1 fruit fly cellular context compared by ENCODE assay signal in genomic region chr3R:29287320-29287957, dm6.
A peak's percentile ranks its signal among the peaks of the same experiment; 100 is the strongest.
TF ChIP-seq lines count a peak whose summit lies in the region.

No protein-coding gene starts in this region.

TF ChIP-seq in whole organism, embryonic, 481 proteins besides CTCF, POLR2A, EP300 and RAD21 (continued from another document and continues in another):
- TF ChIP-seq CG13424 (tag; optimal IDR thresholded peaks at IDR 0.05; lab: Kevin White, UChicago) (no peak), Mes4 (GFP tag; optimal IDR thresholded peaks at IDR 0.05; lab: Kevin White, UChicago) (no peak), GATAe (GFP tag; conservative IDR thresholded peaks at IDR 0.05; lab: Robert Waterston, UW) (no peak), bab2 (GFP tag; optimal IDR thresholded peaks at IDR 0.05; lab: Kevin White, UChicago) (no peak), CG15269 (tag; optimal IDR thresholded peaks at IDR 0.05; lab: Kevin White, UChicago) (no peak), Mad (GFP tag; optimal IDR thresholded peaks at IDR 0.05; lab: Kevin White, UChicago) (no peak), CG11398 (GFP tag; optimal IDR thresholded peaks at IDR 0.05; lab: Kevin White, UChicago) (no peak), CG13123 (GFP tag; optimal IDR thresholded peaks at IDR 0.05; lab: Kevin White, UChicago) (no peak), nom (GFP tag; optimal IDR thresholded peaks at IDR 0.05; lab: Kevin White, UChicago) (peak; percentile 18), bigmax (GFP tag; optimal IDR thresholded peaks at IDR 0.05; lab: Kevin White, UChicago) (no peak), CG16779 (GFP tag; IDR thresholded peaks at IDR 0.05; lab: Robert Waterston, UW) (no peak), wdn (GFP tag; IDR thresholded peaks at IDR 0.05; lab: Robert Waterston, UW) (no peak), CG14014 (GFP tag; IDR thresholded peaks at IDR 0.05; lab: Robert Waterston, UW) (no peak), CG4404 (GFP tag; IDR thresholded peaks at IDR 0.05; lab: Robert Waterston, UW) (no peak), Hsf (GFP tag; optimal IDR thresholded peaks at IDR 0.05; lab: Kevin White, UChicago) (no peak), Dll (GFP tag; IDR thresholded peaks at IDR 0.05; lab: Robert Waterston, UW; ENCODE audit: partially characterized antibody) (no peak), en (GFP tag; optimal IDR thresholded peaks at IDR 0.05; lab: Kevin White, UChicago) (no peak), CG32772 (GFP tag; IDR thresholded peaks at IDR 0.05; lab: Robert Waterston, UW) (no peak), bowl (GFP tag; IDR thresholded peaks at IDR 0.05; lab: Robert Waterston, UW) (no peak), Asciz (GFP tag; optimal IDR thresholded peaks at IDR 0.05; lab: Kevin White, UChicago) (no peak), BEAF-32 (GFP tag; optimal IDR thresholded peaks at IDR 0.05; lab: Kevin White, UChicago) (no peak), ash1 (GFP tag; optimal IDR thresholded peaks at IDR 0.05; lab: Kevin White, UChicago) (no peak), Dad (GFP tag; optimal IDR thresholded peaks at IDR 0.05; lab: Kevin White, UChicago) (no peak), sima (GFP tag; optimal IDR thresholded peaks at IDR 0.05; lab: Kevin White, UChicago) (no peak), ttk (GFP tag; IDR thresholded peaks at IDR 0.05; lab: Robert Waterston, UW) (peak; percentile 44; the same call in 1 of the 2 replicates), MBD-R2 (GFP tag; IDR thresholded peaks at IDR 0.05; lab: Robert Waterston, UW) (no peak), CG9215 (GFP tag; IDR thresholded peaks at IDR 0.05; lab: Robert Waterston, UW) (no peak), CG18764 (GFP tag; optimal IDR thresholded peaks at IDR 0.05; lab: Kevin White, UChicago) (no peak), exex (tag; optimal IDR thresholded peaks at IDR 0.05; lab: Kevin White, UChicago) (no peak), maf-S (GFP tag; optimal IDR thresholded peaks at IDR 0.05; lab: Kevin White, UChicago) (no peak), D19A (tag; optimal IDR thresholded peaks at IDR 0.05; lab: Kevin White, UChicago) (peak; percentile 86), CG31441 (GFP tag; IDR thresholded peaks at IDR 0.05; lab: Robert Waterston, UW) (0 out of 2 replicates have a peak, but pooled peaks have one; percentile 14), pzg (GFP tag; optimal IDR thresholded peaks at IDR 0.05; lab: Kevin White, UChicago) (no peak), usp (GFP tag; optimal IDR thresholded peaks at IDR 0.05; lab: Kevin White, UChicago) (no peak), repo (GFP tag; optimal IDR thresholded peaks at IDR 0.05; lab: Kevin White, UChicago) (no peak), CG6689 (GFP tag; IDR thresholded peaks at IDR 0.05; lab: Robert Waterston, UW) (no peak), jumu (GFP tag; optimal IDR thresholded peaks at IDR 0.05; lab: Kevin White, UChicago) (no peak), dan (GFP tag; IDR thresholded peaks at IDR 0.05; lab: Robert Waterston, UW) (no peak), run (tag; optimal IDR thresholded peaks at IDR 0.05; lab: Kevin White, UChicago) (no peak), CG4617 (GFP tag; optimal IDR thresholded peaks at IDR 0.05; lab: Kevin White, UChicago; ENCODE audit: borderline replicate concordance) (no peak), CG8765 (GFP tag; IDR thresholded peaks at IDR 0.05; lab: Robert Waterston, UW) (no peak), fd3F (GFP tag; optimal IDR thresholded peaks at IDR 0.05; lab: Kevin White, UChicago) (no peak), ap (GFP tag; IDR thresholded peaks at IDR 0.05; lab: Robert Waterston, UW) (no peak), aop (GFP tag; IDR thresholded peaks at IDR 0.05; lab: Robert Waterston, UW) (no peak), CG10462 (GFP tag; optimal IDR thresholded peaks at IDR 0.05; lab: Kevin White, UChicago) (no peak), row (GFP tag; IDR thresholded peaks at IDR 0.05; lab: Robert Waterston, UW) (no peak), crc (GFP tag; optimal IDR thresholded peaks at IDR 0.05; lab: Kevin White, UChicago) (no peak), HLHmδ (GFP tag; optimal IDR thresholded peaks at IDR 0.05; lab: Kevin White, UChicago) (peak; percentile 87), toy (GFP tag; IDR thresholded peaks at IDR 0.05; lab: Robert Waterston, UW) (no peak), Oli (tag; optimal IDR thresholded peaks at IDR 0.05; lab: Kevin White, UChicago) (no peak), danr (GFP tag; IDR thresholded peaks at IDR 0.05; lab: Robert Waterston, UW) (no peak), otp (GFP tag; IDR thresholded peaks at IDR 0.05; lab: Robert Waterston, UW) (no peak), yki (optimal IDR thresholded peaks at IDR 0.05; lab: Kevin White, UChicago) (peak; percentile 41), CG3281 (GFP tag; optimal IDR thresholded peaks at IDR 0.05; lab: Kevin White, UChicago) (no peak), pho (GFP tag; optimal IDR thresholded peaks at IDR 0.05; lab: Kevin White, UChicago) (no peak), CG6683 (GFP tag; optimal IDR thresholded peaks at IDR 0.05; lab: Kevin White, UChicago) (no peak), CG5180 (GFP tag; optimal IDR thresholded peaks at IDR 0.05; lab: Kevin White, UChicago) (no peak), Nf-YB (GFP tag; optimal IDR thresholded peaks at IDR 0.05; lab: Kevin White, UChicago) (no peak), CG6765 (GFP tag; optimal IDR thresholded peaks at IDR 0.05; lab: Kevin White, UChicago) (no peak), Hey (tag; optimal IDR thresholded peaks at IDR 0.05; lab: Kevin White, UChicago) (peak; percentile 45), CG1832 (GFP tag; optimal IDR thresholded peaks at IDR 0.05; lab: Kevin White, UChicago) (peak; percentile 82), gsb (GFP tag; IDR thresholded peaks at IDR 0.05; lab: Robert Waterston, UW) (no peak), Myb (GFP tag; optimal IDR thresholded peaks at IDR 0.05; lab: Kevin White, UChicago) (no peak), Chrac-16 (GFP tag; optimal IDR thresholded peaks at IDR 0.05; lab: Kevin White, UChicago) (no peak), CG31365 (tag; optimal IDR thresholded peaks at IDR 0.05; lab: Kevin White, UChicago) (no peak), CG4854 (GFP tag; optimal IDR thresholded peaks at IDR 0.05; lab: Kevin White, UChicago) (no peak), bcd (GFP tag; optimal IDR thresholded peaks at IDR 0.05; lab: Kevin White, UChicago) (no peak), CG2712 (tag; optimal IDR thresholded peaks at IDR 0.05; lab: Kevin White, UChicago) (peak; percentile 21), MESR4 (GFP tag; optimal IDR thresholded peaks at IDR 0.05; lab: Kevin White, UChicago) (no peak), cwo (GFP tag; optimal IDR thresholded peaks at IDR 0.05; lab: Kevin White, UChicago) (no peak), CG8388 (GFP tag; optimal IDR thresholded peaks at IDR 0.05; lab: Kevin White, UChicago) (no peak), CG2116 (GFP tag; optimal IDR thresholded peaks at IDR 0.05; lab: Kevin White, UChicago) (no peak), CG31388 (GFP tag; optimal IDR thresholded peaks at IDR 0.05; lab: Kevin White, UChicago) (no peak), CG5953 (GFP tag; IDR thresholded peaks at IDR 0.05; lab: Robert Waterston, UW) (no peak), CG18599 (GFP tag; optimal IDR thresholded peaks at IDR 0.05; lab: Kevin White, UChicago) (no peak), trh (GFP tag; optimal IDR thresholded peaks at IDR 0.05; lab: Kevin White, UChicago) (no peak), sr (GFP tag; IDR thresholded peaks at IDR 0.05; lab: Robert Waterston, UW) (no peak), CG2889 (GFP tag; IDR thresholded peaks at IDR 0.05; lab: Robert Waterston, UW) (no peak), Aef1 (GFP tag; IDR thresholded peaks at IDR 0.05; lab: Robert Waterston, UW) (no peak), H15 (GFP tag; IDR thresholded peaks at IDR 0.05; lab: Robert Waterston, UW) (no peak), Optix (GFP tag; IDR thresholded peaks at IDR 0.05; lab: Robert Waterston, UW) (no peak), lola (GFP tag; optimal IDR thresholded peaks at IDR 0.05; lab: Kevin White, UChicago) (peak in 1 of 3 experiments; percentile 2), pita (GFP tag; optimal IDR thresholded peaks at IDR 0.05; lab: Kevin White, UChicago) (no peak), pan (optimal IDR thresholded peaks at IDR 0.05; lab: Kevin White, UChicago) (no peak), pan (GFP tag; optimal IDR thresholded peaks at IDR 0.05 in 1 of 2, IDR thresholded peaks at IDR 0.05 in 1 of 2) (no peak), CG8359 (GFP tag; optimal IDR thresholded peaks at IDR 0.05; lab: Kevin White, UChicago; ENCODE audit: borderline replicate concordance) (no peak), dimm (GFP tag; IDR thresholded peaks at IDR 0.05; lab: Robert Waterston, UW) (no peak), CG13296 (GFP tag; optimal IDR thresholded peaks at IDR 0.05; lab: Kevin White, UChicago) (no peak), Med (GFP tag; lab: Kevin White, UChicago) (peak; percentile 44), ara (GFP tag; IDR thresholded peaks at IDR 0.05; lab: Robert Waterston, UW) (no peak), CG9437 (GFP tag; optimal IDR thresholded peaks at IDR 0.05; lab: Kevin White, UChicago) (no peak), Ets65A (GFP tag; lab: Kevin White, UChicago) (no peak), sqz (GFP tag; optimal IDR thresholded peaks at IDR 0.05; lab: Kevin White, UChicago) (peak; percentile 64), ci (GFP tag; IDR thresholded peaks at IDR 0.05; lab: Robert Waterston, UW) (0 out of 3 replicates have a peak, but pooled peaks have one; percentile 35), CG7357 (GFP tag; IDR thresholded peaks at IDR 0.05; lab: Robert Waterston, UW) (no peak), HHEX (GFP tag; optimal IDR thresholded peaks at IDR 0.05; lab: Kevin White, UChicago) (no peak), cad (GFP tag; optimal IDR thresholded peaks at IDR 0.05; lab: Kevin White, UChicago) (no peak), h (optimal IDR thresholded peaks at IDR 0.05; lab: Kevin White, UChicago) (no peak), Max (GFP tag; optimal IDR thresholded peaks at IDR 0.05; lab: Kevin White, UChicago) (no peak), CG9817 (tag; optimal IDR thresholded peaks at IDR 0.05; lab: Kevin White, UChicago) (no peak), CG11085 (GFP tag; IDR thresholded peaks at IDR 0.05; lab: Robert Waterston, UW) (no peak), tx (GFP tag; optimal IDR thresholded peaks at IDR 0.05; lab: Kevin White, UChicago) (no peak), insv (GFP tag; optimal IDR thresholded peaks at IDR 0.05; lab: Kevin White, UChicago) (peak in 1 of 2 experiments; percentile 22), CG10366 (GFP tag; IDR thresholded peaks at IDR 0.05; lab: Robert Waterston, UW) (no peak), Taf1 (GFP tag; IDR thresholded peaks at IDR 0.05; lab: Robert Waterston, UW) (no peak), CG10209 (GFP tag; optimal IDR thresholded peaks at IDR 0.05; lab: Kevin White, UChicago) (no peak), gfzf (GFP tag; optimal IDR thresholded peaks at IDR 0.05; lab: Kevin White, UChicago) (no peak), CG12659 (GFP tag; optimal IDR thresholded peaks at IDR 0.05; lab: Kevin White, UChicago) (no peak), Dip2 (GFP tag; IDR thresholded peaks at IDR 0.05; lab: Robert Waterston, UW) (no peak), CG15514 (GFP tag; optimal IDR thresholded peaks at IDR 0.05; lab: Kevin White, UChicago) (no peak), Hr78 (GFP tag; optimal IDR thresholded peaks at IDR 0.05; lab: Kevin White, UChicago) (no peak), CG12104 (GFP tag; optimal IDR thresholded peaks at IDR 0.05; lab: Kevin White, UChicago) (no peak), CG15073 (GFP tag; optimal IDR thresholded peaks at IDR 0.05; lab: Kevin White, UChicago) (no peak), Ets97D (GFP tag; optimal IDR thresholded peaks at IDR 0.05; lab: Kevin White, UChicago) (no peak), Deaf1 (tag; optimal IDR thresholded peaks at IDR 0.05; lab: Kevin White, UChicago) (peak; percentile 8), CG11696 (GFP tag; IDR thresholded peaks at IDR 0.05; lab: Robert Waterston, UW) (no peak), CG16815 (GFP tag; optimal IDR thresholded peaks at IDR 0.05; lab: Kevin White, UChicago) (no peak), shn (GFP tag; optimal IDR thresholded peaks at IDR 0.05; lab: Kevin White, UChicago) (no peak), CG32767 (GFP tag; IDR thresholded peaks at IDR 0.05; lab: Robert Waterston, UW) (no peak), Poxn (GFP tag; IDR thresholded peaks at IDR 0.05; lab: Robert Waterston, UW) (no peak), TFAM (GFP tag; optimal IDR thresholded peaks at IDR 0.05; lab: Kevin White, UChicago) (no peak), Scr (GFP tag; IDR thresholded peaks at IDR 0.05; lab: Robert Waterston, UW; ENCODE audit: partially characterized antibody) (no peak), ssp (GFP tag; IDR thresholded peaks at IDR 0.05; lab: Robert Waterston, UW) (no peak), rib (GFP tag; IDR thresholded peaks at IDR 0.05; lab: Robert Waterston, UW) (peak; percentile 66), ATbp (GFP tag; optimal IDR thresholded peaks at IDR 0.05; lab: Kevin White, UChicago) (no peak), CG14050 (GFP tag; IDR thresholded peaks at IDR 0.05; lab: Robert Waterston, UW) (no peak), tll (GFP tag; optimal IDR thresholded peaks at IDR 0.05; lab: Kevin White, UChicago) (no peak), CG3163 (GFP tag; optimal IDR thresholded peaks at IDR 0.05; lab: Kevin White, UChicago) (no peak), CG13894 (tag; optimal IDR thresholded peaks at IDR 0.05; lab: Kevin White, UChicago) (no peak), Usf (GFP tag; optimal IDR thresholded peaks at IDR 0.05; lab: Kevin White, UChicago) (no peak), scrt (GFP tag; optimal IDR thresholded peaks at IDR 0.05; lab: Kevin White, UChicago) (no peak), CG17359 (tag; optimal IDR thresholded peaks at IDR 0.05; lab: Kevin White, UChicago) (no peak), croc (GFP tag; conservative IDR thresholded peaks at IDR 0.05; lab: Robert Waterston, UW) (no peak), CG34224 (GFP tag; IDR thresholded peaks at IDR 0.05; lab: Robert Waterston, UW; ENCODE audit: partially characterized antibody) (no peak), Atf-2 (GFP tag; optimal IDR thresholded peaks at IDR 0.05; lab: Kevin White, UChicago) (no peak), Lim3 (GFP tag; IDR thresholded peaks at IDR 0.05; lab: Robert Waterston, UW) (no peak), Dp (GFP tag; optimal IDR thresholded peaks at IDR 0.05; lab: Kevin White, UChicago) (no peak), HmgD (GFP tag; optimal IDR thresholded peaks at IDR 0.05; lab: Kevin White, UChicago) (no peak), mld (GFP tag; IDR thresholded peaks at IDR 0.05; lab: Robert Waterston, UW; ENCODE audit: partially characterized antibody) (no peak), disco-r (GFP tag; optimal IDR thresholded peaks at IDR 0.05; lab: Kevin White, UChicago) (no peak), seq (GFP tag; IDR thresholded peaks at IDR 0.05; lab: Robert Waterston, UW) (peak; percentile 40; the same call in 1 of the 2 replicates), CG4360 (GFP tag; IDR thresholded peaks at IDR 0.05; lab: Robert Waterston, UW) (no peak)
